Fruit fly (Drosophila melanogaster) Kc167 (cell line): ENCODE measurements around the gene Esyt2.

Source experiments
- Myc ChIP-seq: fragments of >200 bp; optimal IDR thresholded peaks from 2 replicates; lab custom pipeline; 2017; ENCODE audit warnings: missing external identifiers
- psq ChIP-seq: fragments of >200 bp; optimal IDR thresholded peaks from 2 replicates; lab custom pipeline; 2017; ENCODE audit warnings: missing external identifiers

- TF ChIP-seq psq (lab: Kevin White, UChicago) (no peak), Myc (lab: Kevin White, UChicago) (no peak)
Observed at dm6 chr3R:24524426-24524974, 20.0 kb upstream of the Esyt2 start, which contains the start of gene Jhbp12.
